Worm (Caenorhabditis elegans) whole organism, L1 larva: ENCODE measurements around the gene rpl-23.

Source experiments
- C34B4.2 ChIP-seq: sonication (generic microtip); optimal IDR thresholded peaks from 2 replicates; lab custom pipeline; 2017; ENCODE audit warnings: mild to moderate bottlenecking, missing genetic modification characterization, missing compliant biosample characterization
- alr-1 ChIP-seq: fragments of 200-800 bp; sonication (Bioruptor generic); optimal IDR thresholded peaks from 2 replicates; lab custom pipeline; 2018; ENCODE audit warnings: borderline replicate concordance, mild to moderate bottlenecking, missing genetic modification characterization, missing compliant biosample characterization
- ama-1 ChIP-seq: fragments of 150-350 bp; optimal IDR thresholded peaks from 2 replicates; lab custom pipeline; 2014
- blmp-1 ChIP-seq: fragments of 150-350 bp; optimal IDR thresholded peaks from 2 replicates; lab custom pipeline; 2014; ENCODE audit warnings: missing biosample characterization, missing genetic modification characterization
- ceh-63 ChIP-seq: fragments of 200-800 bp; sonication (Bioruptor generic); optimal IDR thresholded peaks from 2 replicates; lab custom pipeline; 2018; ENCODE audit warnings: mild to moderate bottlenecking, missing genetic modification characterization, missing compliant biosample characterization
- ceh-8 ChIP-seq: fragments of 200-800 bp; sonication (Bioruptor generic); optimal IDR thresholded peaks from 2 replicates; lab custom pipeline; 2018; ENCODE audit warnings: mild to moderate bottlenecking, missing genetic modification characterization, moderate library complexity, missing compliant biosample characterization
- dsc-1 ChIP-seq: sonication (generic microtip); optimal IDR thresholded peaks from 2 replicates; lab custom pipeline; 2016; ENCODE audit warnings: mild to moderate bottlenecking, missing genetic modification characterization, missing compliant biosample characterization
- efl-1 ChIP-seq, 4 experiments: fragments of 150-350 bp; optimal IDR thresholded peaks in 3 of 4; peaks in 1 of 4; 1 replicate in 1 of 4; 2 replicates in 3 of 4; lab custom pipeline; 2014; ENCODE audit warnings: missing biosample characterization in 2 of 4, missing genetic modification characterization in 2 of 4, missing genetic modification reagents in 2 of 4
- egl-13 ChIP-seq: sonication (generic microtip); optimal IDR thresholded peaks from 2 replicates; lab custom pipeline; 2016; ENCODE audit warnings: missing genotype, missing genetic modification reagents, missing genetic modification characterization, missing compliant biosample characterization
- egl-27 ChIP-seq, 2 experiments: fragments of 150-350 bp in 1 of 2; sonication (generic microtip); optimal IDR thresholded peaks; 3 replicates each; lab custom pipeline; 2017 to 2018; ENCODE audit warnings: missing biosample characterization in 2 of 2, missing genetic modification characterization in 2 of 2, missing genetic modification reagents in 2 of 2
- ets-5 ChIP-seq: fragments of 200-800 bp; sonication (Bioruptor generic); IDR thresholded peaks from 2 replicates; pipeline ENCODE4 v1.3.6; 2022; ENCODE audit warnings: missing genetic modification characterization, missing compliant biosample characterization
- fkh-4 ChIP-seq: sonication (generic microtip); optimal IDR thresholded peaks from 2 replicates; lab custom pipeline; 2016; ENCODE audit warnings: missing compliant biosample characterization, missing genetic modification characterization, borderline replicate concordance
- hlh-4 ChIP-seq: sonication (generic microtip); optimal IDR thresholded peaks from 2 replicates; lab custom pipeline; 2016; ENCODE audit warnings: mild to moderate bottlenecking, missing genetic modification characterization, missing compliant biosample characterization
- hpl-2 ChIP-seq: fragments of 150-350 bp; optimal IDR thresholded peaks from 2 replicates; lab custom pipeline; 2014; ENCODE audit warnings: missing biosample characterization, missing genetic modification reagents, missing genetic modification characterization
- isw-1 ChIP-seq: fragments of 200-800 bp; sonication (Bioruptor generic); IDR thresholded peaks from 2 replicates; pipeline ENCODE4 v1.3.6; 2022; ENCODE audit warnings: missing genetic modification characterization, missing compliant biosample characterization
- jun-1 ChIP-seq: fragments of 150-350 bp; optimal IDR thresholded peaks from 2 replicates; lab custom pipeline; 2014; ENCODE audit warnings: missing biosample characterization, missing genetic modification reagents, missing genetic modification characterization
- lin-14 ChIP-seq: fragments of 200-800 bp; sonication (Bioruptor generic); optimal IDR thresholded peaks from 2 replicates; lab custom pipeline; 2018; ENCODE audit warnings: mild to moderate bottlenecking, missing genetic modification characterization, moderate library complexity, missing compliant biosample characterization
- lin-15B ChIP-seq: fragments of 150-350 bp; sonication (generic microtip); optimal IDR thresholded peaks from 3 replicates; lab custom pipeline; 2014; ENCODE audit warnings: missing biosample characterization, missing genetic modification characterization
- lin-35 ChIP-seq, 2 experiments: fragments of 150-350 bp; optimal IDR thresholded peaks; 2 replicates each; lab custom pipeline; 2014; ENCODE audit warnings: missing biosample characterization in 2 of 2, missing genetic modification characterization in 2 of 2, missing genetic modification reagents in 2 of 2
- lin-39 ChIP-seq: fragments of 150-350 bp; optimal IDR thresholded peaks from 2 replicates; lab custom pipeline; 2014; ENCODE audit warnings: missing biosample characterization, missing genetic modification reagents, missing genetic modification characterization
- lir-3 ChIP-seq: sonication (generic microtip); optimal IDR thresholded peaks from 2 replicates; lab custom pipeline; 2016; ENCODE audit warnings: mild to moderate bottlenecking, missing genetic modification characterization, moderate library complexity, missing compliant biosample characterization; ENCODE audit not compliant: poor library complexity
- mep-1 ChIP-seq: fragments of 150-350 bp; optimal IDR thresholded peaks from 2 replicates; lab custom pipeline; 2014; ENCODE audit warnings: missing biosample characterization, missing genetic modification characterization
- nhr-11 ChIP-seq: fragments of 150-350 bp; optimal IDR thresholded peaks from 2 replicates; lab custom pipeline; 2014; ENCODE audit warnings: missing biosample characterization, missing genetic modification characterization
- nhr-12 ChIP-seq: sonication (generic microtip); optimal IDR thresholded peaks from 2 replicates; lab custom pipeline; 2017; ENCODE audit warnings: missing biosample characterization, missing genetic modification characterization
- nhr-237 ChIP-seq: fragments of 150-350 bp; optimal IDR thresholded peaks from 2 replicates; lab custom pipeline; 2014; ENCODE audit warnings: missing biosample characterization, missing genetic modification characterization
- nhr-28 ChIP-seq: fragments of 150-350 bp; optimal IDR thresholded peaks from 2 replicates; lab custom pipeline; 2014; ENCODE audit warnings: missing biosample characterization, missing genetic modification characterization
- nhr-71 ChIP-seq: sonication (generic microtip); optimal IDR thresholded peaks from 2 replicates; lab custom pipeline; 2016; ENCODE audit warnings: mild to moderate bottlenecking, missing genetic modification characterization, moderate library complexity, missing compliant biosample characterization
- nhr-85 ChIP-seq: sonication (generic microtip); peaks from one replicate; lab custom pipeline; 2016; ENCODE audit warnings: missing genetic modification characterization, inconsistent platforms, missing compliant biosample characterization
- pag-3 ChIP-seq: sonication (generic microtip); optimal IDR thresholded peaks from 2 replicates; lab custom pipeline; 2017; ENCODE audit warnings: missing genetic modification characterization, mild to moderate bottlenecking, missing compliant biosample characterization, antibody characterized with exemption, borderline replicate concordance; ENCODE audit not compliant: insufficient read depth
- rnt-1 ChIP-seq: sonication (generic microtip); optimal IDR thresholded peaks from 2 replicates; lab custom pipeline; 2016; ENCODE audit warnings: mild to moderate bottlenecking, missing genetic modification characterization, moderate library complexity, missing compliant biosample characterization
- swsn-7 ChIP-seq: sonication (generic microtip); optimal IDR thresholded peaks from 2 replicates; lab custom pipeline; 2016; ENCODE audit warnings: missing genetic modification characterization, missing compliant biosample characterization
- tlp-1 ChIP-seq: fragments of 150-350 bp; optimal IDR thresholded peaks from 2 replicates; lab custom pipeline; 2014; ENCODE audit warnings: missing biosample characterization, missing genetic modification characterization
- unc-130 ChIP-seq: fragments of 150-350 bp; optimal IDR thresholded peaks from 2 replicates; lab custom pipeline; 2017; ENCODE audit warnings: missing biosample characterization, missing genetic modification characterization, inconsistent platforms
- unc-30 ChIP-seq: sonication (generic microtip); optimal IDR thresholded peaks from 2 replicates; lab custom pipeline; 2017; ENCODE audit warnings: missing biosample characterization, missing genetic modification characterization
- unc-86 ChIP-seq: sonication (generic microtip); optimal IDR thresholded peaks from 2 replicates; lab custom pipeline; 2016; ENCODE audit warnings: missing genetic modification characterization, missing compliant biosample characterization
- zag-1 ChIP-seq: fragments of 150-350 bp; optimal IDR thresholded peaks from 2 replicates; lab custom pipeline; 2014; ENCODE audit warnings: missing biosample characterization, missing genetic modification characterization

rpl-23 gene

ce11 chrIII:5667952-5668489 lies 37.9 kb downstream of the rpl-23 start (continued):
- TF ChIP-seq lir-3 (tag; lab: Kevin White, UChicago) (no peak), jun-1 (no peak), rnt-1 (no peak), nhr-28 (no peak), swsn-7 (peak; percentile 32), lin-15B (tag; lab: Kevin White, UChicago) (no peak), hpl-2 (GFP tag; lab: Kevin White, UChicago) (no peak), nhr-85 (peak; percentile 86), unc-130 (tag; lab: Kevin White, UChicago) (no peak), alr-1 (tag; lab: Kevin White, UChicago) (no peak), C34B4.2 (tag; lab: Kevin White, UChicago) (no peak), unc-30 (no peak), nhr-71 (peak; percentile 41), ceh-8 (no peak), tlp-1 (no peak), nhr-12 (tag; lab: Kevin White, UChicago) (no peak), pag-3 (tag; lab: Kevin White, UChicago) (no peak), ama-1 (lab: Kevin White, UChicago) (no peak), egl-27 (tag; optimal IDR thresholded peaks at IDR 0.05; lab: Kevin White, UChicago) (no peak), fkh-4 (tag; lab: Kevin White, UChicago) (no peak)

DNA sequence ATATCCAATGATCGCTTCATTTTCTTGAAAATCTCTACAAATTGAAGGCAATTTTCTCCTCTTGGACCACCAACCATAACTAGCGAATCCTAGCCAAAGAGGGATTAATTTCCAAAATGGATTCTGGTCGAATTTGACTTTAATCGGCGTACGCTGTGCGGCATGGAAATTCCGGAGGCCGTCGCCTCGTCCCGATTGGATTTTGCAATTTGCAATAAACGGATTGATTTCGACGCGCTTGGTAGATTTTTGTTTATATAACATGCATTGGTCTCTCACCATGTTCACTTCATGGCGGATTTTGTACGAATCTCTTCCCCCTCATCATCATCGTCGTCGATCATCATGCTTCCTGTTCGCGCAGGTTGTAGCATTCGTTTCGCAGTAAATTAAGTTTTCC lies 40.2 kb downstream of the rpl-23 start:
- TF ChIP-seq lin-14 (GFP tag; lab: Kevin White, UChicago) (peak; percentile 23), nhr-11 (tag; lab: Kevin White, UChicago) (no peak), tlp-1 (no peak), blmp-1 (tag; lab: Kevin White, UChicago) (peak; percentile 48), ets-5 (GFP tag; lab: Robert Waterston, UW) (no peak)
- TF ChIP-seq, all 84 proteins: peak for 2

ce11 chrIII:5665278-5665677 lies 40.6 kb downstream of the rpl-23 start:
- TF ChIP-seq ceh-8 (no peak), nhr-237 (tag; lab: Kevin White, UChicago) (no peak), ceh-63 (GFP tag; lab: Kevin White, UChicago) (no peak), hlh-4 (tag; lab: Kevin White, UChicago) (no peak), pag-3 (tag; lab: Kevin White, UChicago) (no peak), efl-1 (optimal IDR thresholded peaks at IDR 0.05; lab: Kevin White, UChicago) (no peak), efl-1 (GFP tag; optimal IDR thresholded peaks at IDR 0.05 in 1 of 2; lab: Kevin White, UChicago) (peak in 1 of 2 experiments; percentile 93), nhr-12 (tag; lab: Kevin White, UChicago) (no peak), lin-39 (tag; lab: Kevin White, UChicago) (no peak), swsn-7 (no peak), blmp-1 (tag; lab: Kevin White, UChicago) (peak; percentile 94), mep-1 (tag; lab: Kevin White, UChicago) (no peak), egl-13 (tag; lab: Kevin White, UChicago) (no peak), isw-1 (GFP tag; lab: Robert Waterston, UW) (no peak), lin-35 (GFP tag; optimal IDR thresholded peaks at IDR 0.05; lab: Kevin White, UChicago) (peak in 1 of 2 experiments; percentile 22), dsc-1 (no peak), lin-14 (GFP tag; lab: Kevin White, UChicago) (peak; percentile 53)

ce11 chrIII:5663933-5664332 lies 42.0 kb downstream of the rpl-23 start, which contains the start of gene par-3:
Gene par-3, plus strand, starts transcription at chrIII:5664233.
- TF ChIP-seq egl-27 (tag; optimal IDR thresholded peaks at IDR 0.05; lab: Kevin White, UChicago) (no peak), zag-1 (tag; lab: Kevin White, UChicago) (no peak), unc-86 (tag; lab: Kevin White, UChicago) (no peak), hlh-4 (tag; lab: Kevin White, UChicago) (no peak), nhr-28 (no peak), nhr-11 (tag; lab: Kevin White, UChicago) (no peak)
